Worm (Caenorhabditis elegans) whole organism, L4/young adult: ENCODE results near the gene ykt-6.

Experiments
- W03F9.2 ChIP-seq: fragments of 150-350 bp; optimal IDR thresholded peaks from 2 replicates; lab custom pipeline; 2014; ENCODE audit warnings: missing biosample characterization, missing genetic modification characterization
- dao-5 ChIP-seq: sonication (generic microtip); optimal IDR thresholded peaks from 2 replicates; lab custom pipeline; 2016; ENCODE audit warnings: missing genotype, missing genetic modification characterization, moderate library complexity, missing compliant biosample characterization
- him-1 ChIP-seq: sonication (generic microtip); optimal IDR thresholded peaks from 2 replicates; lab custom pipeline; 2016; ENCODE audit warnings: missing genotype, missing genetic modification reagents, missing genetic modification characterization, missing compliant biosample characterization

ce11 chrIII:7287503-7287902 lies at the start of gene ykt-6:
- TF ChIP-seq W03F9.2 (tag; lab: Kevin White, UChicago), result no peak
- TF ChIP-seq him-1 (tag; lab: Kevin White, UChicago), result no peak
- TF ChIP-seq dao-5 (tag; lab: Kevin White, UChicago), result no peak
